Worm (Caenorhabditis elegans) whole organism, mixed stage, embryonic: ENCODE results near the gene lron-7.

ENCODE experiments used
- blmp-1 ChIP-seq: fragments of 150-350 bp; optimal IDR thresholded peaks from 2 replicates; lab custom pipeline; 2014; ENCODE audit warnings: missing biosample characterization, missing genetic modification characterization
- elt-1 ChIP-seq: sonication (generic microtip); optimal IDR thresholded peaks from 2 replicates; lab custom pipeline; 2017; ENCODE audit warnings: missing genetic modification characterization, mild to moderate bottlenecking, missing compliant biosample characterization, antibody characterized with exemption, moderate library complexity, borderline replicate concordance; ENCODE audit not compliant: insufficient read depth
- elt-3 ChIP-seq: fragments of 150-350 bp; optimal IDR thresholded peaks from 2 replicates; lab custom pipeline; 2014; ENCODE audit warnings: missing biosample characterization, missing genetic modification characterization
- ham-2 ChIP-seq: fragments of 200-800 bp; sonication (Bioruptor generic); optimal IDR thresholded peaks from 2 replicates; lab custom pipeline; 2018; ENCODE audit warnings: mild to moderate bottlenecking, missing genetic modification characterization, missing compliant biosample characterization
- lsy-2 ChIP-seq: fragments of 150-350 bp; optimal IDR thresholded peaks from 2 replicates; lab custom pipeline; 2014; ENCODE audit warnings: missing biosample characterization, missing genetic modification characterization
- nhr-237 ChIP-seq: fragments of 150-350 bp; optimal IDR thresholded peaks from 2 replicates; lab custom pipeline; 2014; ENCODE audit warnings: missing biosample characterization, missing genetic modification characterization
- pha-4 ChIP-seq: fragments of 150-350 bp; optimal IDR thresholded peaks from 2 replicates; lab custom pipeline; 2018; ENCODE audit warnings: missing biosample characterization, missing genetic modification reagents, missing genetic modification characterization
- snpc-4 ChIP-seq: fragments of 150-350 bp; optimal IDR thresholded peaks from 2 replicates; lab custom pipeline; 2014; ENCODE audit warnings: missing biosample characterization, missing genetic modification characterization
- ztf-11 ChIP-seq: fragments of 150-350 bp; optimal IDR thresholded peaks from 2 replicates; lab custom pipeline; 2014; ENCODE audit warnings: missing biosample characterization, missing genetic modification characterization

DNA sequence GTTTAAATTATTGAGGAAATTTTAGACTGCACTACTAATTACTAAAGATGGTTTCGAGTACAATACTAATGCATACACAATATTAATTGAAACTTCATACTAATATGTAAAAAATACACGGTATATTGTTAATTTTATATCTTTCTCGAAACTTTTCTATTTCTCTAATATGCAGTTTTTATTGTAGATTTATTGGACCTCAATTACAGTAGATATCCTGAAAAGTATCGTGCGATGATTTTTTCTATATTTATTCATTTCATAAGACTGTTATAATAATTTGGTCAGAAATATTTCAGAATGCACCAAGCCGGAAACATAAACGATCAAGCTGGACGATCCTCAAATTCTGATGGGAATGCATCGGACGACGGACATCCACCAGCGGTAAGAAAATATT, 51.8 kb downstream of the lron-7 start, which contains the start of gene C07D8.5:
- no peak for TF ChIP-seq blmp-1 (tag; lab: Kevin White, UChicago)
- TF ChIP-seq ham-2 (GFP tag; lab: Kevin White, UChicago) = no peak
- no peak for TF ChIP-seq pha-4 (tag; lab: Kevin White, UChicago)
- TF ChIP-seq lsy-2 (tag; lab: Kevin White, UChicago) = no peak
- no peak for TF ChIP-seq nhr-237 (tag; lab: Kevin White, UChicago)
- no peak for TF ChIP-seq elt-3
- TF ChIP-seq snpc-4 (tag; lab: Kevin White, UChicago) = no peak
- TF ChIP-seq ztf-11 (tag; lab: Kevin White, UChicago) = no peak
- TF ChIP-seq elt-1 (tag; lab: Kevin White, UChicago) = no peak
